Worm (Caenorhabditis elegans): ENCODE measurements around the gene ZK177.2.

DNA sequence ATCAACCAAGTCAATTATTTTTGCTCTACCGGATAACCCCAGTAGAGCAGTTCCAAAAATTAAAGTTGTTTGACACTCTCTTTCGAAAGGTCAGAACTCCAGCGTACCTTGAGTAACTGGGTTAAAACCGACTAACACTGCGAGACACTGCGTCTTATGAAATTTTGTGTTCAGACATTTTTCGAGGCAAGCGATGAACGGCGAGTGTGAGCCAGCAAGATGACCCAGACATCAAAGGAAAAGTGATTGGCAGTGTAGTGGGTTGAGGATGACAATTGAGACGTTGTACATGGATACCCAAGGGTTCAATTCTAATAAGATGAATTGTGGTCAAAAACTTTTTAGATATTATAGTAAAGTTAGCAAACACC lies 25.1 kb downstream of the ZK177.2 start:
- no peak for TF ChIP-seq nhr-237 (tag; optimal IDR thresholded peaks at IDR 0.05)
- TF ChIP-seq unc-39 (tag; optimal IDR thresholded peaks at IDR 0.05), result no peak
- TF ChIP-seq mab-5 (tag; optimal IDR thresholded peaks at IDR 0.05), result no peak
- no peak for TF ChIP-seq elt-1 (tag; optimal IDR thresholded peaks at IDR 0.05; ENCODE audit: borderline replicate concordance, insufficient read depth)
- no peak for TF ChIP-seq snpc-4 (tag; optimal IDR thresholded peaks at IDR 0.05)
- TF ChIP-seq ceh-83 (GFP tag; optimal IDR thresholded peaks at IDR 0.05), result no peak
- TF ChIP-seq nhr-28 (tag; optimal IDR thresholded peaks at IDR 0.05), result no peak
- no peak for TF ChIP-seq mep-1 (tag; optimal IDR thresholded peaks at IDR 0.05)
